Fruit fly (Drosophila melanogaster): Measurements from ENCODE around the gene Cpr12A.

- TF ChIP-seq OdsH (GFP tag; optimal IDR thresholded peaks at IDR 0.05) = no peak
- TF ChIP-seq usp (GFP tag; optimal IDR thresholded peaks at IDR 0.05) = no peak
- no peak for TF ChIP-seq CrebA (GFP tag; optimal IDR thresholded peaks at IDR 0.05; ENCODE audit: borderline replicate concordance)
- no peak for TF ChIP-seq dl (GFP tag; optimal IDR thresholded peaks at IDR 0.05; ENCODE audit: insufficient read depth in 1 of 2, partially characterized antibody in 2 of 2)
- no peak for TF ChIP-seq br (GFP tag; optimal IDR thresholded peaks at IDR 0.05)
- TF ChIP-seq Jra (GFP tag; optimal IDR thresholded peaks at IDR 0.05) = no peak
Observed at dm6 chrX:13555700-13556099, 12.3 kb downstream of the Cpr12A start, which contains the start of gene CG11816.

Data from whole organism, wandering third instar larva.